Worm (Caenorhabditis elegans) whole organism, mixed stage, embryonic: Measurements from ENCODE around the gene F09F9.2.

Source experiments
- M03D4.4 ChIP-seq: sonication (generic microtip); optimal IDR thresholded peaks from 2 replicates; lab custom pipeline; 2017; ENCODE audit warnings: mild to moderate bottlenecking, missing genetic modification characterization, missing compliant biosample characterization
- bed-3 ChIP-seq: fragments of 200-800 bp; sonication (Bioruptor generic); optimal IDR thresholded peaks from 3 replicates; lab custom pipeline; 2018; ENCODE audit warnings: mild to moderate bottlenecking, missing genetic modification characterization, moderate library complexity, missing compliant biosample characterization
- blmp-1 ChIP-seq: fragments of 150-350 bp; optimal IDR thresholded peaks from 2 replicates; lab custom pipeline; 2014; ENCODE audit warnings: missing biosample characterization, missing genetic modification characterization
- ceh-39 ChIP-seq: fragments of 150-350 bp; optimal IDR thresholded peaks from 2 replicates; lab custom pipeline; 2014; ENCODE audit warnings: missing biosample characterization, missing genetic modification characterization
- ceh-83 ChIP-seq: fragments of 200-800 bp; sonication (Bioruptor generic); optimal IDR thresholded peaks from 2 replicates; lab custom pipeline; 2018; ENCODE audit warnings: mild to moderate bottlenecking, missing genetic modification characterization, missing compliant biosample characterization
- ces-1 ChIP-seq: fragments of 150-350 bp; optimal IDR thresholded peaks from 2 replicates; lab custom pipeline; 2014; ENCODE audit warnings: missing biosample characterization, missing genetic modification reagents, missing genetic modification characterization
- cnd-1 ChIP-seq: fragments of 200-800 bp; sonication (Bioruptor generic); optimal IDR thresholded peaks from 2 replicates; lab custom pipeline; 2018; ENCODE audit warnings: mild to moderate bottlenecking, missing genetic modification characterization, missing compliant biosample characterization
- drap-1 ChIP-seq: fragments of 200-800 bp; sonication (Bioruptor generic); optimal IDR thresholded peaks from 3 replicates; lab custom pipeline; 2018; ENCODE audit warnings: mild to moderate bottlenecking, missing genetic modification characterization, missing compliant biosample characterization
- elt-1 ChIP-seq: sonication (generic microtip); optimal IDR thresholded peaks from 2 replicates; lab custom pipeline; 2017; ENCODE audit warnings: missing genetic modification characterization, mild to moderate bottlenecking, missing compliant biosample characterization, antibody characterized with exemption, moderate library complexity, borderline replicate concordance; ENCODE audit not compliant: insufficient read depth
- elt-3 ChIP-seq: fragments of 150-350 bp; optimal IDR thresholded peaks from 2 replicates; lab custom pipeline; 2014; ENCODE audit warnings: missing biosample characterization, missing genetic modification characterization
- flh-1 ChIP-seq: fragments of 200-800 bp; sonication (Bioruptor generic); optimal IDR thresholded peaks from 2 replicates; lab custom pipeline; 2018; ENCODE audit warnings: mild to moderate bottlenecking, missing genetic modification characterization, moderate library complexity, missing compliant biosample characterization
- ham-2 ChIP-seq: fragments of 200-800 bp; sonication (Bioruptor generic); optimal IDR thresholded peaks from 2 replicates; lab custom pipeline; 2018; ENCODE audit warnings: mild to moderate bottlenecking, missing genetic modification characterization, missing compliant biosample characterization
- hlh-1 ChIP-seq: fragments of 150-350 bp; optimal IDR thresholded peaks from 2 replicates; lab custom pipeline; 2014; ENCODE audit warnings: missing biosample characterization, missing genetic modification reagents, missing genetic modification characterization
- lin-13 ChIP-seq: fragments of 150-350 bp; optimal IDR thresholded peaks from 2 replicates; lab custom pipeline; 2014; ENCODE audit warnings: missing biosample characterization, missing genetic modification characterization
- lin-32 ChIP-seq: fragments of 200-800 bp; sonication (Bioruptor generic); optimal IDR thresholded peaks from 2 replicates; lab custom pipeline; 2018; ENCODE audit warnings: mild to moderate bottlenecking, missing genetic modification characterization, missing compliant biosample characterization
- lsy-2 ChIP-seq: fragments of 150-350 bp; optimal IDR thresholded peaks from 2 replicates; lab custom pipeline; 2014; ENCODE audit warnings: missing biosample characterization, missing genetic modification characterization
- mab-5 ChIP-seq: fragments of 150-350 bp; optimal IDR thresholded peaks from 2 replicates; lab custom pipeline; 2014; ENCODE audit warnings: missing biosample characterization, missing genetic modification characterization
- mls-2 ChIP-seq: sonication (generic microtip); optimal IDR thresholded peaks from 2 replicates; lab custom pipeline; 2016; ENCODE audit warnings: mild to moderate bottlenecking, missing genetic modification characterization, moderate library complexity, missing compliant biosample characterization
- nhr-12 ChIP-seq: fragments of 150-350 bp; optimal IDR thresholded peaks from 2 replicates; lab custom pipeline; 2014; ENCODE audit warnings: missing biosample characterization, missing genetic modification characterization
- nhr-2 ChIP-seq: fragments of 150-350 bp; optimal IDR thresholded peaks from 2 replicates; lab custom pipeline; 2014; ENCODE audit warnings: missing biosample characterization, missing genetic modification characterization
- nhr-28 ChIP-seq: fragments of 150-350 bp; optimal IDR thresholded peaks from 2 replicates; lab custom pipeline; 2014; ENCODE audit warnings: missing biosample characterization, missing genetic modification characterization
- nhr-76 ChIP-seq: sonication (generic microtip); optimal IDR thresholded peaks from 2 replicates; lab custom pipeline; 2017; ENCODE audit warnings: missing biosample characterization, missing genetic modification characterization
- pha-4 ChIP-seq: fragments of 150-350 bp; optimal IDR thresholded peaks from 2 replicates; lab custom pipeline; 2018; ENCODE audit warnings: missing biosample characterization, missing genetic modification reagents, missing genetic modification characterization
- sem-2 ChIP-seq: fragments of 200-800 bp; sonication (Bioruptor generic); optimal IDR thresholded peaks from 2 replicates; lab custom pipeline; 2018; ENCODE audit warnings: mild to moderate bottlenecking, missing genetic modification characterization, missing compliant biosample characterization
- snpc-4 ChIP-seq: fragments of 150-350 bp; optimal IDR thresholded peaks from 2 replicates; lab custom pipeline; 2014; ENCODE audit warnings: missing biosample characterization, missing genetic modification characterization
- sptf-1 ChIP-seq: sonication (generic microtip); optimal IDR thresholded peaks from 2 replicates; lab custom pipeline; 2017; ENCODE audit warnings: mild to moderate bottlenecking, missing genetic modification characterization, moderate library complexity, missing compliant biosample characterization
- tbx-8 ChIP-seq: fragments of 200-800 bp; sonication (Bioruptor generic); optimal IDR thresholded peaks from 2 replicates; lab custom pipeline; 2018; ENCODE audit warnings: mild to moderate bottlenecking, missing genetic modification characterization, moderate library complexity, missing compliant biosample characterization
- unc-120 ChIP-seq: sonication (generic microtip); optimal IDR thresholded peaks from 2 replicates; lab custom pipeline; 2017; ENCODE audit warnings: missing genetic modification characterization, missing compliant biosample characterization; ENCODE audit not compliant: poor library complexity, severe bottlenecking
- unc-39 ChIP-seq: fragments of 150-350 bp; optimal IDR thresholded peaks from 2 replicates; lab custom pipeline; 2014; ENCODE audit warnings: missing biosample characterization, missing genetic modification characterization
- unc-62 ChIP-seq: fragments of 150-350 bp; optimal IDR thresholded peaks from 2 replicates; lab custom pipeline; 2014; ENCODE audit warnings: missing biosample characterization, missing genetic modification reagents, missing genetic modification characterization
- zip-8 ChIP-seq: fragments of 150-350 bp; optimal IDR thresholded peaks from 2 replicates; lab custom pipeline; 2014; ENCODE audit warnings: missing biosample characterization, missing genetic modification characterization
- ztf-11 ChIP-seq: fragments of 150-350 bp; optimal IDR thresholded peaks from 2 replicates; lab custom pipeline; 2014; ENCODE audit warnings: missing biosample characterization, missing genetic modification characterization

Gene F09F9.2

DNA sequence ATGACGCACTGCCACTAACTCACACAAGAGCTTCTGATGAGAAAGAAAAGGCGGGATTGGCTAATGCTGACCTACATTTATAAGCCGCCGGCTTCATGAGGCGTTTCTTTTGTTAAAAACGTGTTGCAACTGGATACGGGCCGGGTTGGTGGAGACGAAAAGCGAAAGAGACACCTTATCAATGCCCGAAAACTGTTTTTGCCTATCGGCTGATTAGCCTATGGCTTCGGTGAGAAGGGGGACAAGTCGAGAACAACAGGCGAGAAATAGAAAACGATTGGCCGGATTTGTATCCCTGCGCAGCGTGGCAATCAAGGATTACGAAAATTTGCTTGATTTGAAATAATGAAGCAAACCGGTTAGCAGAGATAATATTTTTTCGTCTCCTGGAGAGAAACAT, at the start of gene F09F9.2:
Gene F09F9.2 (minus strand): TSS at position 25 of the 400 bp plus-strand sequence.
- peak; percentile 12 for TF ChIP-seq elt-3 (tag; lab: Kevin White, UChicago)
- TF ChIP-seq unc-120 (tag; lab: Kevin White, UChicago) = no peak
- TF ChIP-seq sptf-1 (tag; lab: Kevin White, UChicago) = no peak
- no peak for TF ChIP-seq ceh-83 (GFP tag; lab: Kevin White, UChicago)

- TF ChIP-seq elt-3 (tag; lab: Kevin White, UChicago) (no peak), sptf-1 (tag; lab: Kevin White, UChicago) (no peak), ham-2 (no peak), ceh-39 (tag; lab: Kevin White, UChicago) (no peak), ztf-11 (no peak), blmp-1 (tag; lab: Kevin White, UChicago) (no peak), nhr-12 (no peak), bed-3 (no peak), tbx-8 (GFP tag; lab: Kevin White, UChicago) (no peak), mls-2 (tag; lab: Kevin White, UChicago) (no peak)
- TF ChIP-seq, all 35 proteins: peak for 0
Measured at ce11 chrX:4159929-4160328, 48.7 kb upstream of the F09F9.2 start.

- TF ChIP-seq nhr-28 (no peak), ces-1 (peak; percentile 90), elt-1 (tag; lab: Kevin White, UChicago) (no peak), zip-8 (no peak), drap-1 (GFP tag; lab: Kevin White, UChicago) (no peak), lin-13 (tag; lab: Kevin White, UChicago) (no peak)
Measured at ce11 chrX:4159185-4159871, 48.1 kb upstream of the F09F9.2 start.

- TF ChIP-seq unc-62 (GFP tag; lab: Kevin White, UChicago) (peak; percentile 95), flh-1 (no peak), mab-5 (tag; lab: Kevin White, UChicago) (no peak), bed-3 (no peak), snpc-4 (tag; lab: Kevin White, UChicago) (no peak), nhr-76 (no peak), sem-2 (no peak), nhr-2 (peak; percentile 16), unc-39 (tag; lab: Kevin White, UChicago) (no peak), tbx-8 (GFP tag; lab: Kevin White, UChicago) (no peak), mls-2 (tag; lab: Kevin White, UChicago) (peak; percentile 5), nhr-28 (no peak), drap-1 (GFP tag; lab: Kevin White, UChicago) (peak; percentile 32), hlh-1 (peak; percentile 89), unc-120 (tag; lab: Kevin White, UChicago) (peak; percentile 29), lin-32 (GFP tag; lab: Kevin White, UChicago) (no peak), pha-4 (tag; lab: Kevin White, UChicago) (no peak), ces-1 (peak; percentile 30), M03D4.4 (no peak), sptf-1 (tag; lab: Kevin White, UChicago) (no peak), ceh-39 (tag; lab: Kevin White, UChicago) (no peak), ceh-83 (GFP tag; lab: Kevin White, UChicago) (no peak)
Measured at ce11 chrX:4157896-4158295, 46.7 kb upstream of the F09F9.2 start.

- TF ChIP-seq flh-1 (no peak), hlh-1 (peak; percentile 2)
Measured at ce11 chrX:4154784-4155183, 43.5 kb upstream of the F09F9.2 start.

DNA sequence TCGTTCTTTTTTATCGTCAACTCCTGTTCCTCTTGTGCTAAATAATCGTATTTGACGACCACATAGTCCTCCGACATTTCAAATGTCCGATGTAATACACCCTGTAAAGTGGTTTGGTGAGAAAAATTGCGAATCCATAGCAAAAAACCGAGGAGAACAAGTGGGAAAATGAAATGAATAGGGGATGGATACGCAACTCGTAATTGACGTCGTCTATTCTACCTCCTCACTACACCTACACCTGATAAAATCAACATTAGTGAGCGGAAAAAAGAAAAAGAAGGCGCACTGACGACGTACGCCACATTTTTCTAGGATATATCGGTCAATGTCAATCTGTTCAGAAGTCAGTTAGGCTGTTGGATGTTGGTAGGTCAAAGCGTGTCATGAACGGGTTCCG, 42.1 kb upstream of the F09F9.2 start, which contains the start of gene nck-1:
Gene nck-1 (minus strand): TSS at position 101 of the 400 bp plus-strand sequence.
- no peak for TF ChIP-seq flh-1
- TF ChIP-seq lin-13 (tag; lab: Kevin White, UChicago) = no peak
- no peak for TF ChIP-seq ztf-11
- no peak for TF ChIP-seq M03D4.4
- TF ChIP-seq unc-39 (tag; lab: Kevin White, UChicago) = no peak
- no peak for TF ChIP-seq nhr-2
- TF ChIP-seq mls-2 (tag; lab: Kevin White, UChicago) = no peak
- TF ChIP-seq lsy-2 (tag; lab: Kevin White, UChicago) = no peak
- no peak for TF ChIP-seq ces-1
- TF ChIP-seq ceh-83 (GFP tag; lab: Kevin White, UChicago) = no peak
- no peak for TF ChIP-seq cnd-1 (tag; lab: Kevin White, UChicago)
- TF ChIP-seq sptf-1 (tag; lab: Kevin White, UChicago) = no peak
- no peak for TF ChIP-seq drap-1 (GFP tag; lab: Kevin White, UChicago)
- TF ChIP-seq elt-3 (tag; lab: Kevin White, UChicago) = no peak
